Worm (Caenorhabditis elegans) whole organism, L4 larva: ENCODE results near the gene C35C5.9.

Experiments used
- F10B5.3 ChIP-seq: sonication (generic microtip); optimal IDR thresholded peaks from 2 replicates; lab custom pipeline; 2016; ENCODE audit warnings: mild to moderate bottlenecking, missing genetic modification characterization, missing compliant biosample characterization
- F44E2.7 ChIP-seq: fragments of 200-800 bp; sonication (Bioruptor generic); IDR thresholded peaks from 2 replicates; pipeline ENCODE4 v2.1.2; 2022; ENCODE audit warnings: missing genetic modification characterization, missing compliant biosample characterization
- T20F7.1 ChIP-seq: fragments of 200-800 bp; sonication (Bioruptor generic); optimal IDR thresholded peaks from 2 replicates; lab custom pipeline; 2018; ENCODE audit warnings: mild to moderate bottlenecking, missing genetic modification characterization, missing compliant biosample characterization
- T26A8.4 ChIP-seq: fragments of 200-800 bp; sonication (Bioruptor generic); IDR thresholded peaks from 2 replicates; pipeline ENCODE4 v1.3.6; 2022; ENCODE audit warnings: missing genetic modification characterization, missing compliant biosample characterization
- Y48G9A.11 ChIP-seq: fragments of 200-800 bp; sonication (Bioruptor generic); IDR thresholded peaks from 2 replicates; pipeline ENCODE4 v1.3.6; 2022; ENCODE audit warnings: missing genetic modification reagents, missing genetic modification characterization, missing compliant biosample characterization
- Y75B8A.6 ChIP-seq: fragments of 200-800 bp; sonication (Bioruptor generic); IDR thresholded peaks from 2 replicates; pipeline ENCODE4 v1.3.6; 2022; ENCODE audit warnings: missing genetic modification reagents, missing genetic modification characterization, missing compliant biosample characterization
- ZK337.2 ChIP-seq: fragments of 200-800 bp; sonication (Bioruptor generic); IDR thresholded peaks from 2 replicates; pipeline ENCODE4 v1.3.6; 2022; ENCODE audit warnings: missing genetic modification reagents, missing genetic modification characterization, missing compliant biosample characterization
- aly-2 ChIP-seq: sonication (generic microtip); optimal IDR thresholded peaks from 2 replicates; lab custom pipeline; 2018; ENCODE audit warnings: missing biosample characterization, missing genetic modification characterization
- ceh-28 ChIP-seq: fragments of 150-350 bp; optimal IDR thresholded peaks from 2 replicates; lab custom pipeline; 2014; ENCODE audit warnings: missing biosample characterization, missing genetic modification reagents, missing genetic modification characterization
- ceh-32 ChIP-seq: sonication (generic microtip); optimal IDR thresholded peaks from 2 replicates; lab custom pipeline; 2016; ENCODE audit warnings: mild to moderate bottlenecking, missing genetic modification characterization, missing compliant biosample characterization; ENCODE audit not compliant: poor library complexity
- ceh-44 ChIP-seq: fragments of 200-800 bp; sonication (Bioruptor generic); IDR thresholded peaks from 2 replicates; pipeline ENCODE4 v1.3.6; 2022; ENCODE audit warnings: missing genetic modification reagents, missing genetic modification characterization, missing compliant biosample characterization
- daf-12 ChIP-seq: fragments of 150-350 bp; optimal IDR thresholded peaks from 2 replicates; lab custom pipeline; 2014; ENCODE audit warnings: missing biosample characterization, missing genetic modification reagents, missing genetic modification characterization
- daf-16 ChIP-seq, 3 experiments: sonication (generic microtip); optimal IDR thresholded peaks; 2 replicates each; lab custom pipeline; 2016 to 2017; ENCODE audit warnings: missing genetic modification characterization in 3 of 3, missing genetic modification reagents in 3 of 3, mild to moderate bottlenecking in 2 of 3, missing compliant biosample characterization in 2 of 3, missing biosample characterization in 1 of 3, moderate library complexity in 1 of 3
- dmd-6 ChIP-seq: fragments of 200-800 bp; sonication (Bioruptor generic); IDR thresholded peaks from 2 replicates; pipeline ENCODE4 v1.3.6; 2022; ENCODE audit warnings: missing genetic modification reagents, missing genetic modification characterization, missing compliant biosample characterization
- dmd-9 ChIP-seq: fragments of 200-800 bp; sonication (Bioruptor generic); IDR thresholded peaks from 2 replicates; pipeline ENCODE4 v1.3.6; 2022; ENCODE audit warnings: missing genetic modification reagents, missing genetic modification characterization, missing compliant biosample characterization
- dpl-1 ChIP-seq: fragments of 150-350 bp; optimal IDR thresholded peaks from 2 replicates; lab custom pipeline; 2014; ENCODE audit warnings: missing biosample characterization, missing genetic modification reagents, missing genetic modification characterization
- dve-1 ChIP-seq: sonication (generic microtip); optimal IDR thresholded peaks from 2 replicates; lab custom pipeline; 2017; ENCODE audit warnings: antibody characterized with exemption, mild to moderate bottlenecking, missing genetic modification characterization, missing compliant biosample characterization; ENCODE audit not compliant: insufficient read depth
- hif-1 ChIP-seq, 2 experiments: sonication (generic microtip); optimal IDR thresholded peaks; 2 replicates each; lab custom pipeline; 2016 to 2017; ENCODE audit warnings: missing compliant biosample characterization in 2 of 2, missing genetic modification characterization in 2 of 2, missing genetic modification reagents in 2 of 2, missing genotype in 2 of 2, mild to moderate bottlenecking in 1 of 2
- lin-1 ChIP-seq: fragments of 200-800 bp; sonication (Bioruptor generic); IDR thresholded peaks from 2 replicates; pipeline ENCODE4 v1.3.6; 2022; ENCODE audit warnings: missing genetic modification reagents, missing genetic modification characterization, missing compliant biosample characterization
- lin-39 ChIP-seq: fragments of 150-350 bp; optimal IDR thresholded peaks from 2 replicates; lab custom pipeline; 2014; ENCODE audit warnings: missing biosample characterization, missing genetic modification reagents, missing genetic modification characterization
- lir-3 ChIP-seq: sonication (generic microtip); optimal IDR thresholded peaks from 2 replicates; lab custom pipeline; 2016; ENCODE audit warnings: mild to moderate bottlenecking, missing genetic modification characterization, missing compliant biosample characterization
- madf-5 ChIP-seq, 2 experiments: fragments of 200-800 bp; sonication (Bioruptor generic); IDR thresholded peaks; 2 replicates each; pipeline ENCODE4 v1.3.6; 2022; ENCODE audit warnings: missing compliant biosample characterization in 2 of 2, missing genetic modification characterization in 2 of 2
- madf-9 ChIP-seq: fragments of 200-800 bp; sonication (Bioruptor generic); conservative IDR thresholded peaks from 2 replicates; pipeline ENCODE4 v1.3.6; 2022; ENCODE audit warnings: missing genetic modification reagents, missing genetic modification characterization, missing compliant biosample characterization
- mdl-1 ChIP-seq, 2 experiments: fragments of 150-350 bp in 1 of 2; sonication (generic microtip) in 1 of 2; optimal IDR thresholded peaks; 2 replicates each; lab custom pipeline; 2014 to 2017; ENCODE audit warnings: missing biosample characterization in 2 of 2, missing genetic modification characterization in 2 of 2
- mdt-29 ChIP-seq: fragments of 200-800 bp; sonication (Bioruptor generic); IDR thresholded peaks from 2 replicates; pipeline ENCODE4 v1.3.6; 2022; ENCODE audit warnings: missing genetic modification reagents, missing genetic modification characterization, missing compliant biosample characterization
- mep-1 ChIP-seq: fragments of 150-350 bp; sonication (generic microtip); optimal IDR thresholded peaks from 3 replicates; lab custom pipeline; 2014; ENCODE audit warnings: missing biosample characterization, missing genetic modification characterization
- mxl-3 ChIP-seq: fragments of 200-800 bp; sonication (Bioruptor generic); optimal IDR thresholded peaks from 2 replicates; lab custom pipeline; 2018; ENCODE audit warnings: mild to moderate bottlenecking, missing genetic modification characterization, missing compliant biosample characterization
- nhr-28 ChIP-seq: fragments of 150-350 bp; optimal IDR thresholded peaks from 2 replicates; lab custom pipeline; 2014; ENCODE audit warnings: missing biosample characterization, missing genetic modification characterization
- nhr-41 ChIP-seq: fragments of 200-800 bp; sonication (Bioruptor generic); IDR thresholded peaks from 2 replicates; pipeline ENCODE4 v1.3.6; 2022; ENCODE audit warnings: missing genetic modification reagents, missing genetic modification characterization, missing compliant biosample characterization
- nhr-42 ChIP-seq: fragments of 200-800 bp; sonication (Bioruptor generic); IDR thresholded peaks from 2 replicates; pipeline ENCODE4 v1.3.6; 2022; ENCODE audit warnings: missing genetic modification characterization, missing compliant biosample characterization
- nhr-48 ChIP-seq: sonication (generic microtip); optimal IDR thresholded peaks from 2 replicates; lab custom pipeline; 2016; ENCODE audit warnings: mild to moderate bottlenecking, missing genetic modification characterization, missing compliant biosample characterization
- nhr-6 ChIP-seq: fragments of 150-350 bp; optimal IDR thresholded peaks from 2 replicates; lab custom pipeline; 2014; ENCODE audit warnings: missing biosample characterization, missing genetic modification characterization
- nhr-76 ChIP-seq: fragments of 150-350 bp; optimal IDR thresholded peaks from 2 replicates; lab custom pipeline; 2014; ENCODE audit warnings: missing biosample characterization, missing genetic modification characterization
- nhr-77 ChIP-seq: fragments of 150-350 bp; optimal IDR thresholded peaks from 2 replicates; lab custom pipeline; 2014; ENCODE audit warnings: missing biosample characterization, missing genetic modification characterization
- pqm-1 ChIP-seq: sonication (generic microtip); optimal IDR thresholded peaks from 2 replicates; lab custom pipeline; 2017; ENCODE audit warnings: missing biosample characterization, missing genetic modification characterization
- rbr-2 ChIP-seq: sonication (generic microtip); optimal IDR thresholded peaks from 2 replicates; lab custom pipeline; 2016; ENCODE audit warnings: missing genotype, missing genetic modification characterization, missing compliant biosample characterization
- saeg-2 ChIP-seq: fragments of 200-800 bp; sonication (Bioruptor generic); IDR thresholded peaks from 2 replicates; pipeline ENCODE4 v1.3.6; 2022; ENCODE audit warnings: missing genetic modification reagents, missing genetic modification characterization, missing compliant biosample characterization
- spr-1 ChIP-seq: sonication (generic microtip); optimal IDR thresholded peaks from 2 replicates; lab custom pipeline; 2016; ENCODE audit warnings: mild to moderate bottlenecking, missing genetic modification characterization, missing compliant biosample characterization
- tra-1 ChIP-seq: fragments of 200-800 bp; sonication (Bioruptor generic); IDR thresholded peaks from 2 replicates; pipeline ENCODE4 v1.3.6; 2022; ENCODE audit warnings: missing genetic modification reagents, missing genetic modification characterization, missing compliant biosample characterization
- vab-7 ChIP-seq: fragments of 200-800 bp; sonication (Bioruptor generic); IDR thresholded peaks from 2 replicates; pipeline ENCODE4 v1.3.6; 2022; ENCODE audit warnings: missing genetic modification reagents, missing genetic modification characterization, missing compliant biosample characterization
- zfp-3 ChIP-seq: fragments of 200-800 bp; sonication (Bioruptor generic); conservative IDR thresholded peaks from 2 replicates; pipeline ENCODE4 v1.3.6; 2022; ENCODE audit warnings: missing genetic modification reagents, missing genetic modification characterization, missing compliant biosample characterization
- zip-11 ChIP-seq: fragments of 200-800 bp; sonication (Bioruptor generic); IDR thresholded peaks from 2 replicates; pipeline ENCODE4 v1.3.6; 2022; ENCODE audit warnings: missing genetic modification characterization, missing compliant biosample characterization
- ztf-7 ChIP-seq: fragments of 150-350 bp; optimal IDR thresholded peaks from 2 replicates; lab custom pipeline; 2014; ENCODE audit warnings: missing biosample characterization, missing genetic modification characterization

Gene C35C5.9

ce11 chrX:11546445-11547275, 10.3 kb downstream of the C35C5.9 start, which contains the start of gene selt-1.1 (continued):
- TF ChIP-seq zip-11 (no peak), zfp-3 (no peak), ceh-28 (tag; lab: Kevin White, UChicago) (peak; percentile 5), lin-39 (no peak), dmd-9 (0 out of 2 replicates have a peak, but pooled peaks have one; percentile 19), F44E2.7 (GFP tag; lab: Robert Waterston, UW) (no peak), hif-1 (tag; optimal IDR thresholded peaks at IDR 0.05; lab: Kevin White, UChicago) (peak in 1 of 2 experiments; percentile 52), vab-7 (GFP tag; lab: Robert Waterston, UW) (no peak), T20F7.1 (no peak), ceh-44 (GFP tag; lab: Robert Waterston, UW) (no peak), lir-3 (no peak), madf-9 (GFP tag; lab: Robert Waterston, UW) (0 out of 2 replicates have a peak, but pooled peaks have one; percentile 52), nhr-41 (no peak), mdt-29 (no peak), dve-1 (tag; lab: Kevin White, UChicago) (peak; percentile 83), rbr-2 (peak; percentile 67), nhr-28 (peak; percentile 86), ztf-7 (tag; lab: Kevin White, UChicago) (peak; percentile 39), F10B5.3 (tag; lab: Kevin White, UChicago) (peak; percentile 44), T26A8.4 (peak; percentile 42; the same call in 1 of the 2 replicates), spr-1 (tag; lab: Kevin White, UChicago) (peak; percentile 14), daf-16 (GFP tag; optimal IDR thresholded peaks at IDR 0.05; lab: Kevin White, UChicago) (no peak), daf-16 (tag; optimal IDR thresholded peaks at IDR 0.05; lab: Kevin White, UChicago) (peak; percentile 73), dpl-1 (peak; percentile 11), dmd-6 (GFP tag; lab: Robert Waterston, UW) (peak; percentile 75), mep-1 (peak; percentile 84), Y75B8A.6 (no peak), nhr-48 (tag; lab: Kevin White, UChicago) (peak; percentile 43), saeg-2 (GFP tag; lab: Robert Waterston, UW) (no peak), madf-5 (GFP tag; IDR thresholded peaks at IDR 0.05; lab: Robert Waterston, UW) (0 out of 4 replicates have a peak, but pooled peaks of 1 of the 2 experiments have one; percentile 4), Y48G9A.11 (no peak), pqm-1 (peak; percentile 22), ZK337.2 (no peak), nhr-6 (peak; percentile 97), mxl-3 (peak; percentile 77), nhr-77 (tag; lab: Kevin White, UChicago) (peak; percentile 35), daf-12 (tag; lab: Kevin White, UChicago) (no peak), aly-2 (tag; lab: Kevin White, UChicago) (no peak), ceh-32 (tag; lab: Kevin White, UChicago) (no peak), nhr-76 (tag; lab: Kevin White, UChicago) (no peak), tra-1 (GFP tag; lab: Robert Waterston, UW) (peak; percentile 48; the same call in 1 of the 2 replicates), mdl-1 (tag; optimal IDR thresholded peaks at IDR 0.05; lab: Kevin White, UChicago) (peak in 1 of 2 experiments; percentile 73), nhr-42 (0 out of 2 replicates have a peak, but pooled peaks have one; percentile 49), lin-1 (peak; percentile 36; the same call in 1 of the 2 replicates)
